Fruit fly (Drosophila melanogaster) whole organism, embryonic: ENCODE results near the gene CG3224.

ENCODE experiments used
- Bteb2 ChIP-seq: fragments of 200-800 bp; sonication (Bioruptor generic); optimal IDR thresholded peaks from 2 replicates; lab custom pipeline; 2016; ENCODE audit warnings: missing biosample characterization, missing genetic modification characterization
- CG10321 ChIP-seq: fragments of 200-800 bp; sonication (Bioruptor generic); IDR thresholded peaks from 2 replicates; pipeline ENCODE4 v1.3.6; 2022; ENCODE audit warnings: missing biosample characterization, missing genetic modification characterization
- CG10543 ChIP-seq: fragments of 200-800 bp; sonication (Bioruptor generic); optimal IDR thresholded peaks from 3 replicates; lab custom pipeline; 2017; ENCODE audit warnings: missing biosample characterization, mild to moderate bottlenecking, missing genetic modification characterization, moderate library complexity
- CG13287 ChIP-seq: fragments of 200-800 bp; sonication (Bioruptor generic); IDR thresholded peaks from 2 replicates; pipeline ENCODE4 v1.3.6; 2022; ENCODE audit warnings: missing biosample characterization, missing genetic modification characterization; ENCODE audit not compliant: partially characterized antibody
- CG14050 ChIP-seq: fragments of 200-800 bp; sonication (Bioruptor generic); IDR thresholded peaks from 3 replicates; pipeline ENCODE4 v1.3.6; 2022; ENCODE audit warnings: missing biosample characterization, missing genetic modification characterization
- CG14710 ChIP-seq: fragments of 200-800 bp; sonication (Bioruptor generic); optimal IDR thresholded peaks from 3 replicates; lab custom pipeline; 2019; ENCODE audit warnings: missing biosample characterization, mild to moderate bottlenecking, missing genetic modification characterization, moderate library complexity
- CG15479 ChIP-seq: fragments of 200-800 bp; sonication (Bioruptor generic); optimal IDR thresholded peaks from 3 replicates; lab custom pipeline; 2019; ENCODE audit warnings: missing biosample characterization, mild to moderate bottlenecking, missing genetic modification characterization, moderate library complexity
- CG15696 ChIP-seq: fragments of 200-800 bp; sonication (Bioruptor generic); optimal IDR thresholded peaks from 2 replicates; lab custom pipeline; 2019; ENCODE audit warnings: missing biosample characterization, mild to moderate bottlenecking, missing genetic modification characterization, moderate library complexity
- CG18262 ChIP-seq: fragments of 200-800 bp; optimal IDR thresholded peaks from 3 replicates; lab custom pipeline; 2019; ENCODE audit warnings: missing biosample characterization, mild to moderate bottlenecking, missing genetic modification characterization, moderate library complexity
- CG33213 ChIP-seq: fragments of 200-800 bp; sonication (Bioruptor generic); optimal IDR thresholded peaks from 3 replicates; lab custom pipeline; 2016; ENCODE audit warnings: missing biosample characterization, missing genetic modification characterization
- CG34224 ChIP-seq: fragments of 200-800 bp; sonication (Bioruptor generic); IDR thresholded peaks from 3 replicates; pipeline ENCODE4 v1.3.6; 2022; ENCODE audit warnings: missing biosample characterization, missing genetic modification characterization; ENCODE audit not compliant: partially characterized antibody
- CG3726 ChIP-seq: fragments of 200-800 bp; sonication (Bioruptor generic); IDR thresholded peaks from 3 replicates; pipeline ENCODE4, ENCODE4 v1.3.6; 2022; ENCODE audit warnings: missing biosample characterization, missing genetic modification characterization
- CG4328 ChIP-seq: fragments of 200-800 bp; sonication (Bioruptor generic); optimal IDR thresholded peaks from 3 replicates; lab custom pipeline; 2017; ENCODE audit warnings: missing biosample characterization, missing genetic modification reagents, missing genetic modification characterization
- CG4854 ChIP-seq: fragments of 200-800 bp; sonication (Bioruptor generic); optimal IDR thresholded peaks from 2 replicates; lab custom pipeline; 2016; ENCODE audit warnings: missing biosample characterization, missing genetic modification characterization, inconsistent platforms
- CG5180 ChIP-seq: fragments of 200-800 bp; sonication (Bioruptor generic); optimal IDR thresholded peaks from 3 replicates; lab custom pipeline; 2017; ENCODE audit warnings: missing biosample characterization, missing genetic modification characterization, mild to moderate bottlenecking, moderate library complexity, missing genetic modification reagents
- CG7745 ChIP-seq: fragments of 200-800 bp; sonication (Bioruptor generic); optimal IDR thresholded peaks from 2 replicates; lab custom pipeline; 2018; ENCODE audit warnings: missing biosample characterization, mild to moderate bottlenecking, missing genetic modification characterization, moderate library complexity
- CG7786 ChIP-seq: fragments of 200-800 bp; sonication (Bioruptor generic); optimal IDR thresholded peaks from 2 replicates; lab custom pipeline; 2016; ENCODE audit warnings: missing biosample characterization, missing genetic modification characterization
- CG9727 ChIP-seq: fragments of 200-800 bp; sonication (Bioruptor generic); optimal IDR thresholded peaks from 3 replicates; lab custom pipeline; 2017; ENCODE audit warnings: missing biosample characterization, mild to moderate bottlenecking, missing genetic modification characterization
- E2f2 ChIP-seq: fragments of 200-800 bp; sonication (Bioruptor generic); IDR thresholded peaks from 2 replicates; pipeline ENCODE4 v1.3.6; 2022; ENCODE audit warnings: missing biosample characterization, missing genetic modification characterization
- Fer3 ChIP-seq: fragments of 200-800 bp; sonication (Bioruptor generic); optimal IDR thresholded peaks from 2 replicates; lab custom pipeline; 2018; ENCODE audit warnings: missing biosample characterization, mild to moderate bottlenecking, missing genetic modification characterization, moderate library complexity
- Gug ChIP-seq: fragments of 200-800 bp; sonication (Bioruptor generic); IDR thresholded peaks from 4 replicates; pipeline ENCODE4 v1.3.6; 2022; ENCODE audit warnings: missing biosample characterization, missing genetic modification characterization
- HLH4C ChIP-seq: fragments of 200-800 bp; sonication (Bioruptor generic); IDR thresholded peaks from 3 replicates; pipeline ENCODE4 v1.3.6; 2022; ENCODE audit warnings: missing biosample characterization, missing genetic modification characterization; ENCODE audit not compliant: partially characterized antibody
- Hey ChIP-seq: fragments of 200-800 bp; sonication (Bioruptor generic); optimal IDR thresholded peaks from 3 replicates; lab custom pipeline; 2018; ENCODE audit warnings: missing biosample characterization, mild to moderate bottlenecking, missing genetic modification characterization
- Hmr ChIP-seq: fragments of 200-800 bp; sonication (Bioruptor generic); optimal IDR thresholded peaks from 3 replicates; lab custom pipeline; 2017; ENCODE audit warnings: mild to moderate bottlenecking, missing biosample characterization, missing genetic modification reagents, missing genetic modification characterization
- Jarid2 ChIP-seq: fragments of 200-800 bp; sonication (Bioruptor generic); optimal IDR thresholded peaks from 3 replicates; lab custom pipeline; 2017; ENCODE audit warnings: mild to moderate bottlenecking, missing biosample characterization, missing genetic modification reagents, missing genetic modification characterization
- Lhr ChIP-seq: fragments of 200-800 bp; sonication (Bioruptor generic); optimal IDR thresholded peaks from 3 replicates; lab custom pipeline; 2017; ENCODE audit warnings: mild to moderate bottlenecking, missing biosample characterization, missing genetic modification reagents, missing genetic modification characterization
- NC2α ChIP-seq: fragments of 200-800 bp; sonication (Bioruptor generic); optimal IDR thresholded peaks from 2 replicates; lab custom pipeline; 2016; ENCODE audit warnings: missing biosample characterization, missing genetic modification characterization
- Neu2 ChIP-seq: fragments of 200-800 bp; sonication (Bioruptor generic); optimal IDR thresholded peaks from 3 replicates; lab custom pipeline; 2016; ENCODE audit warnings: missing biosample characterization, missing genetic modification characterization, borderline replicate concordance
- NfI ChIP-seq: fragments of 200-800 bp; sonication (Bioruptor generic); optimal IDR thresholded peaks from 3 replicates; lab custom pipeline; 2018; ENCODE audit warnings: missing biosample characterization, mild to moderate bottlenecking, missing genetic modification characterization, moderate library complexity
- Oli ChIP-seq: fragments of 200-800 bp; sonication (Bioruptor generic); optimal IDR thresholded peaks from 2 replicates; lab custom pipeline; 2018; ENCODE audit warnings: missing biosample characterization, mild to moderate bottlenecking, missing genetic modification characterization, moderate library complexity
- Ptx1 ChIP-seq: fragments of 200-800 bp; sonication (Bioruptor generic); IDR thresholded peaks from 2 replicates; pipeline ENCODE4 v1.3.6; 2022; ENCODE audit warnings: missing biosample characterization, missing genetic modification characterization
- ap ChIP-seq: fragments of 200-800 bp; sonication (Bioruptor generic); IDR thresholded peaks from 2 replicates; pipeline ENCODE4 v1.3.6; 2022; ENCODE audit warnings: missing biosample characterization, missing genetic modification characterization
- bsh ChIP-seq, 2 experiments: fragments of 200-800 bp; sonication (Bioruptor generic); optimal IDR thresholded peaks; 2 replicates each; lab custom pipeline; 2017 to 2018; ENCODE audit warnings: mild to moderate bottlenecking in 2 of 2, missing biosample characterization in 2 of 2, missing genetic modification characterization in 2 of 2, moderate library complexity in 1 of 2
- btn ChIP-seq: fragments of 200-800 bp; sonication (Bioruptor generic); optimal IDR thresholded peaks from 2 replicates; lab custom pipeline; 2016; ENCODE audit warnings: missing biosample characterization, missing genetic modification characterization
- corto ChIP-seq: fragments of 200-800 bp; sonication (Bioruptor generic); optimal IDR thresholded peaks from 2 replicates; lab custom pipeline; 2016; ENCODE audit warnings: missing biosample characterization, mild to moderate bottlenecking, missing genetic modification characterization, moderate library complexity
- emc ChIP-seq: fragments of 200-800 bp; sonication (Bioruptor generic); optimal IDR thresholded peaks from 2 replicates; lab custom pipeline; 2016; ENCODE audit warnings: missing biosample characterization, missing genetic modification characterization
- fru ChIP-seq: fragments of >200 bp; optimal IDR thresholded peaks from 2 replicates; lab custom pipeline; 2017
- gce ChIP-seq: fragments of 200-800 bp; sonication (Bioruptor generic); IDR thresholded peaks from 3 replicates; pipeline ENCODE4 v1.3.6; 2022; ENCODE audit warnings: missing biosample characterization, missing genetic modification characterization
- gem ChIP-seq: fragments of 200-800 bp; sonication (Bioruptor generic); optimal IDR thresholded peaks from 2 replicates; lab custom pipeline; 2019; ENCODE audit warnings: missing biosample characterization, mild to moderate bottlenecking, missing genetic modification characterization, moderate library complexity
- h ChIP-seq: fragments of >200 bp; optimal IDR thresholded peaks from 2 replicates; lab custom pipeline; 2017
- hbn ChIP-seq: fragments of 200-800 bp; sonication (Bioruptor generic); IDR thresholded peaks from 2 replicates; pipeline ENCODE4 v1.3.6; 2022; ENCODE audit warnings: missing biosample characterization, missing genetic modification characterization; ENCODE audit not compliant: partially characterized antibody
- lab ChIP-seq: fragments of 200-800 bp; sonication (Bioruptor generic); optimal IDR thresholded peaks from 3 replicates; lab custom pipeline; 2017; ENCODE audit warnings: missing biosample characterization, missing genetic modification characterization, mild to moderate bottlenecking, moderate library complexity, missing genetic modification reagents
- lmd ChIP-seq: fragments of 200-800 bp; sonication (Bioruptor generic); IDR thresholded peaks from 2 replicates; pipeline ENCODE4 v1.3.6; 2022; ENCODE audit warnings: missing biosample characterization, missing genetic modification characterization
- nmo ChIP-seq: fragments of 200-800 bp; sonication (Bioruptor generic); optimal IDR thresholded peaks from 2 replicates; lab custom pipeline; 2018; ENCODE audit warnings: missing biosample characterization, mild to moderate bottlenecking, missing genetic modification characterization, moderate library complexity
- peb ChIP-seq: fragments of 200-800 bp; sonication (Bioruptor generic); IDR thresholded peaks from 2 replicates; pipeline ENCODE4 v1.3.6; 2022; ENCODE audit warnings: missing biosample characterization, missing genetic modification characterization
- slou ChIP-seq: fragments of 200-800 bp; sonication (Bioruptor generic); optimal IDR thresholded peaks from 3 replicates; lab custom pipeline; 2016; ENCODE audit warnings: missing biosample characterization, missing genetic modification characterization
- ttk ChIP-seq: fragments of 200-800 bp; sonication (Bioruptor generic); IDR thresholded peaks from 2 replicates; pipeline ENCODE4 v2.1.2; 2022; ENCODE audit warnings: missing biosample characterization, missing genetic modification characterization
- vvl ChIP-seq: fragments of 200-800 bp; sonication (Bioruptor generic); IDR thresholded peaks from 2 replicates; pipeline ENCODE4 v1.3.6; 2022; ENCODE audit warnings: missing biosample characterization, missing genetic modification characterization
- z ChIP-seq: fragments of 200-800 bp; sonication (Bioruptor generic); IDR thresholded peaks from 3 replicates; pipeline ENCODE4 v1.3.6; 2022; ENCODE audit warnings: missing biosample characterization, missing genetic modification characterization

Gene CG3224

DNA sequence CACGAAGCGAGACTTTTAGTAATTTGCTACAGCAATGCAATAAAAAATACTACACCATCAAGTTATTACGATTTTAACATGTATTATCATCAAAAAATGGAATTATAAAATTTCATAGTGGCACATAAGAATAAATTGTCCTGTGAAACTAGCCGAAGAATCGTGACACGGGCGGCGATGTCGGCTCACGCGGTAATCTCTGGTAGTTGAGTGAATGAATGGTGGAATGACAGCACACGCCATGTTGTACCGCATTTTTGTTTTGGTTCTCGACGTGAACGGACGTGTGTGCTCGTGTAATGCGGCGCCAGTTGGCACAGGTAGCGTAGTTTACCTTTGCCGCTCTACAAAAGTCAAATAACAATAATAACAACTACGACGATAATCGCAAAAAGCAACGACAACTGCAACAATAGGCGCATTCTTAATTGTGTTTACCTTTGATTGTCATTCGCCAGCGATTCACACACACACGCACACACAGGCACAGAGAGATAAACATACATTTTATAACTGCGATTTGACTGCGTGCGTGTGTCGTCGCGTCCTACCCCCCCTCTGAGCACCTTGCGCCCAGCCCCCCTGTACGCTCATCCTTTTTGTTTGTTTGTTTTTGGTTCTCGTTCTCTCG lies 38.1 kb upstream of the CG3224 start, which contains the start of gene CG14441 (continued):
- TF ChIP-seq ap (GFP tag; lab: Robert Waterston, UW) (no peak), ttk (GFP tag; lab: Robert Waterston, UW) (no peak), slou (no peak), CG10321 (no peak), HLH4C (GFP tag; lab: Robert Waterston, UW) (peak; percentile 96), btn (no peak), CG33213 (GFP tag; lab: Kevin White, UChicago) (peak; percentile 50), CG7745 (no peak), bsh (GFP tag; optimal IDR thresholded peaks at IDR 0.05; lab: Kevin White, UChicago) (peak in 1 of 2 experiments; percentile 49), gem (tag; lab: Kevin White, UChicago) (peak; percentile 44), Oli (tag; lab: Kevin White, UChicago) (no peak), CG18262 (tag; lab: Kevin White, UChicago) (peak; percentile 17), CG4854 (GFP tag; lab: Kevin White, UChicago) (no peak), CG4328 (GFP tag; lab: Kevin White, UChicago) (peak; percentile 26), CG14050 (GFP tag; lab: Robert Waterston, UW) (no peak), nmo (GFP tag; lab: Kevin White, UChicago) (peak; percentile 38), Neu2 (GFP tag; lab: Kevin White, UChicago) (no peak), Jarid2 (peak; percentile 83), CG9727 (GFP tag; lab: Kevin White, UChicago) (peak; percentile 29), Hey (peak; percentile 40), lab (GFP tag; lab: Kevin White, UChicago) (peak; percentile 75), fru (lab: Kevin White, UChicago) (no peak), NfI (peak; percentile 43), CG15479 (GFP tag; lab: Kevin White, UChicago) (peak; percentile 78), Hmr (peak; percentile 80), peb (GFP tag; lab: Robert Waterston, UW) (no peak), CG34224 (GFP tag; lab: Robert Waterston, UW) (peak; percentile 100), CG10543 (GFP tag; lab: Kevin White, UChicago) (peak; percentile 86), CG3726 (GFP tag; lab: Robert Waterston, UW) (no peak), h (no peak), z (GFP tag; lab: Robert Waterston, UW) (no peak), Gug (GFP tag; lab: Robert Waterston, UW) (0 out of 4 replicates have a peak, but pooled peaks have one; percentile 3), gce (GFP tag; lab: Robert Waterston, UW) (no peak), E2f2 (peak; percentile 30; the same call in 1 of the 2 replicates), vvl (GFP tag; lab: Robert Waterston, UW) (0 out of 2 replicates have a peak, but pooled peaks have one; percentile 14), CG14710 (tag; lab: Kevin White, UChicago) (peak; percentile 54), CG5180 (GFP tag; lab: Kevin White, UChicago) (peak; percentile 100), CG15696 (tag; lab: Kevin White, UChicago) (peak; percentile 10), Lhr (GFP tag; lab: Kevin White, UChicago) (no peak), Bteb2 (peak; percentile 47), Ptx1 (GFP tag; lab: Robert Waterston, UW) (no peak), CG13287 (GFP tag; lab: Robert Waterston, UW) (peak; percentile 100), Fer3 (peak; percentile 32), NC2α (GFP tag; lab: Kevin White, UChicago) (peak; percentile 37), CG7786 (GFP tag; lab: Kevin White, UChicago) (peak; percentile 30), corto (GFP tag; lab: Kevin White, UChicago) (peak; percentile 75), lmd (GFP tag; lab: Robert Waterston, UW) (peak; percentile 27; the same call in 1 of the 2 replicates), emc (GFP tag; lab: Kevin White, UChicago) (no peak), hbn (GFP tag; lab: Robert Waterston, UW) (peak; percentile 99)
